Worm (Caenorhabditis elegans) whole organism, L2 larva: Measurements from ENCODE around the gene pzf-1.
"Not testable (repeated sequence)": the region's sequence is repeated elsewhere in the genome, so short reads cannot be mapped to it uniquely, and the experiment has no call there.

ENCODE experiments used
- C34F6.9 ChIP-seq: fragments of 150-350 bp; optimal IDR thresholded peaks from 2 replicates; lab custom pipeline; 2014; ENCODE audit warnings: missing biosample characterization, missing genetic modification characterization
- F13H6.1 ChIP-seq: sonication (generic microtip); optimal IDR thresholded peaks from 2 replicates; lab custom pipeline; 2016; ENCODE audit warnings: missing genetic modification characterization, missing compliant biosample characterization
- R02D3.7 ChIP-seq: fragments of 150-350 bp; optimal IDR thresholded peaks from 2 replicates; lab custom pipeline; 2014; ENCODE audit warnings: missing biosample characterization, missing genetic modification characterization
- ZK546.5 ChIP-seq: sonication (generic microtip); optimal IDR thresholded peaks from 2 replicates; lab custom pipeline; 2017; ENCODE audit warnings: missing biosample characterization, missing genetic modification characterization
- alr-1 ChIP-seq: fragments of 150-350 bp; optimal IDR thresholded peaks from 2 replicates; lab custom pipeline; 2014; ENCODE audit warnings: missing biosample characterization, missing genetic modification characterization
- ceh-16 ChIP-seq: fragments of 150-350 bp; optimal IDR thresholded peaks from 2 replicates; lab custom pipeline; 2014; ENCODE audit warnings: missing biosample characterization, missing genetic modification characterization
- egl-27 ChIP-seq: sonication (generic microtip); optimal IDR thresholded peaks from 3 replicates; lab custom pipeline; 2017; ENCODE audit warnings: missing biosample characterization, missing genetic modification reagents, missing genetic modification characterization
- elt-1 ChIP-seq: fragments of 150-350 bp; optimal IDR thresholded peaks from 2 replicates; lab custom pipeline; 2014; ENCODE audit warnings: missing biosample characterization, missing genetic modification characterization
- fos-1 ChIP-seq: fragments of 150-350 bp; optimal IDR thresholded peaks from 2 replicates; lab custom pipeline; 2014; ENCODE audit warnings: missing biosample characterization, missing genetic modification characterization
- gmeb-1 ChIP-seq: fragments of 150-350 bp; optimal IDR thresholded peaks from 2 replicates; lab custom pipeline; 2014; ENCODE audit warnings: missing biosample characterization, missing genetic modification characterization
- lin-11 ChIP-seq: fragments of 150-350 bp; sonication (generic microtip); optimal IDR thresholded peaks from 2 replicates; lab custom pipeline; 2014; ENCODE audit warnings: missing biosample characterization, missing genetic modification characterization, inconsistent platforms, mixed read lengths
- lin-13 ChIP-seq: fragments of 150-350 bp; optimal IDR thresholded peaks from 2 replicates; lab custom pipeline; 2014; ENCODE audit warnings: missing biosample characterization, missing genetic modification reagents, missing genetic modification characterization
- lin-39 ChIP-seq: fragments of 150-350 bp; optimal IDR thresholded peaks from 2 replicates; lab custom pipeline; 2014; ENCODE audit warnings: missing biosample characterization, missing genetic modification reagents, missing genetic modification characterization
- lsy-2 ChIP-seq, 2 experiments: fragments of 150-350 bp in 1 of 2; sonication (generic microtip) in 1 of 2; optimal IDR thresholded peaks; 2 replicates each; lab custom pipeline; 2014 to 2017; ENCODE audit warnings: missing biosample characterization in 2 of 2, missing genetic modification characterization in 2 of 2
- mab-5 ChIP-seq: fragments of 150-350 bp; optimal IDR thresholded peaks from 2 replicates; lab custom pipeline; 2014; ENCODE audit warnings: missing biosample characterization, missing genetic modification characterization
- mbf-1 ChIP-seq: sonication (generic microtip); optimal IDR thresholded peaks from 2 replicates; lab custom pipeline; 2017; ENCODE audit warnings: missing biosample characterization, missing genetic modification characterization
- mdl-1 ChIP-seq, 2 experiments: fragments of 150-350 bp in 1 of 2; sonication (generic microtip) in 1 of 2; optimal IDR thresholded peaks; 2 replicates each; lab custom pipeline; 2017; ENCODE audit warnings: missing biosample characterization in 2 of 2, missing genetic modification characterization in 2 of 2
- nhr-10 ChIP-seq: sonication (generic microtip); optimal IDR thresholded peaks from 2 replicates; lab custom pipeline; 2017; ENCODE audit warnings: missing biosample characterization, missing genetic modification characterization
- nhr-11 ChIP-seq: fragments of 150-350 bp; optimal IDR thresholded peaks from 2 replicates; lab custom pipeline; 2014; ENCODE audit warnings: missing biosample characterization, missing genetic modification characterization
- nhr-12 ChIP-seq: fragments of 150-350 bp; optimal IDR thresholded peaks from 2 replicates; lab custom pipeline; 2014; ENCODE audit warnings: missing biosample characterization, missing genetic modification characterization
- nhr-21 ChIP-seq: fragments of 150-350 bp; optimal IDR thresholded peaks from 2 replicates; lab custom pipeline; 2014; ENCODE audit warnings: missing biosample characterization, missing genetic modification characterization
- nhr-25 ChIP-seq: fragments of 150-350 bp; sonication (generic microtip); optimal IDR thresholded peaks from 3 replicates; lab custom pipeline; 2014; ENCODE audit warnings: missing biosample characterization, missing genetic modification characterization
- nhr-6 ChIP-seq: fragments of 150-350 bp; optimal IDR thresholded peaks from 2 replicates; lab custom pipeline; 2014; ENCODE audit warnings: missing biosample characterization, missing genetic modification characterization
- nhr-77 ChIP-seq: fragments of 150-350 bp; optimal IDR thresholded peaks from 2 replicates; lab custom pipeline; 2014; ENCODE audit warnings: missing biosample characterization, missing genetic modification characterization
- peb-1 ChIP-seq: fragments of 150-350 bp; optimal IDR thresholded peaks from 2 replicates; lab custom pipeline; 2014; ENCODE audit warnings: missing biosample characterization, missing genetic modification characterization
- sem-4 ChIP-seq: fragments of 150-350 bp; optimal IDR thresholded peaks from 2 replicates; lab custom pipeline; 2014; ENCODE audit warnings: missing biosample characterization, missing genetic modification reagents, missing genetic modification characterization
- skn-1 ChIP-seq: sonication (generic microtip); optimal IDR thresholded peaks from 2 replicates; lab custom pipeline; 2017; ENCODE audit warnings: missing biosample characterization, missing genetic modification characterization
- sma-9 ChIP-seq, 2 experiments: fragments of 150-350 bp in 1 of 2; sonication (generic microtip) in 1 of 2; optimal IDR thresholded peaks; 2 replicates each; lab custom pipeline; 2014 to 2016; ENCODE audit warnings: missing genetic modification characterization in 2 of 2, mild to moderate bottlenecking in 1 of 2, missing biosample characterization in 1 of 2, missing compliant biosample characterization in 1 of 2, missing genetic modification reagents in 1 of 2, moderate library complexity in 1 of 2
- unc-39 ChIP-seq: fragments of 150-350 bp; optimal IDR thresholded peaks from 2 replicates; lab custom pipeline; 2014; ENCODE audit warnings: missing biosample characterization, missing genetic modification characterization
- unc-55 ChIP-seq: fragments of 150-350 bp; sonication (generic microtip); optimal IDR thresholded peaks from 3 replicates; lab custom pipeline; 2014; ENCODE audit warnings: missing biosample characterization, missing genetic modification reagents, missing genetic modification characterization
- zag-1 ChIP-seq: fragments of 150-350 bp; optimal IDR thresholded peaks from 2 replicates; lab custom pipeline; 2014; ENCODE audit warnings: missing biosample characterization, missing genetic modification characterization
- ztf-1 ChIP-seq: fragments of 200-800 bp; sonication (Bioruptor generic); conservative IDR thresholded peaks from 2 replicates; pipeline ENCODE4 v1.3.6; 2022; ENCODE audit warnings: missing genetic modification characterization, missing compliant biosample characterization
- ztf-11 ChIP-seq: sonication (generic microtip); optimal IDR thresholded peaks from 2 replicates; lab custom pipeline; 2017; ENCODE audit warnings: missing biosample characterization, missing genetic modification characterization
- ztf-4 ChIP-seq: fragments of 150-350 bp; optimal IDR thresholded peaks from 2 replicates; lab custom pipeline; 2014; ENCODE audit warnings: missing biosample characterization, missing genetic modification characterization

The pzf-1 gene

DNA sequence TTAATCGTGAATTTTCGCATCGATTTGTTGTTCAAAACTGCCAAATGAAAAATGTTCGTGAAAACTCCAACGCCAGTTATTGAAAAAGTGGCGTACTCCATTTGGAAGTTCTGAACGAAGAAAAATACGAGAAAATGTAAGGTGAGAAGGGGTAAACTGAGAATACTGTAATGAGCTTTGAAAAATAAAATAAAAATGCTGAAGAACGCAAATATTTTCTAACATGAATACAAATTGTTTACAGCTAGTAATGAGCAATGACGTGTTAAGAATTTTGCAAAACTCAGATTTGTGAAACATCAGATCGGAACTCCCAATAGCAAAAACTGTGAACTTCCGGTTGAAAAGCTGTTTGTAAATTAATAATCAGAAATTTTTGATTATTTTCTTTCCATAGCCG is 4.2 kb upstream of the pzf-1 start, which contains the start of gene srw-26:
Gene srw-26 (minus strand): TSS at position 101 of the 400 bp plus-strand sequence.
- TF ChIP-seq elt-1 (tag; lab: Kevin White, UChicago), result no peak
- TF ChIP-seq ztf-11 (tag; lab: Kevin White, UChicago), result no peak
- no peak for TF ChIP-seq peb-1 (tag; lab: Kevin White, UChicago)
- TF ChIP-seq C34F6.9 (tag; lab: Kevin White, UChicago), result no peak
- TF ChIP-seq unc-39, result no peak
- no peak for TF ChIP-seq ztf-4 (tag; lab: Kevin White, UChicago)
- TF ChIP-seq nhr-21 (tag; lab: Kevin White, UChicago), result no peak
- TF ChIP-seq gmeb-1, result no peak
- TF ChIP-seq nhr-11 (tag; lab: Kevin White, UChicago), result no peak
- TF ChIP-seq unc-55 (GFP tag; lab: Kevin White, UChicago), result no peak
- no peak for TF ChIP-seq alr-1 (tag; lab: Kevin White, UChicago)
- TF ChIP-seq fos-1 (tag; lab: Kevin White, UChicago), result no peak
- TF ChIP-seq nhr-6 (tag; lab: Kevin White, UChicago), result no peak
- no peak for TF ChIP-seq F13H6.1 (tag; lab: Kevin White, UChicago)
- TF ChIP-seq ZK546.5 (tag; lab: Kevin White, UChicago), result no peak
- TF ChIP-seq R02D3.7, result no peak
- TF ChIP-seq mab-5 (tag; lab: Kevin White, UChicago), result no peak
- TF ChIP-seq, all 48 proteins: peak for 0

DNA sequence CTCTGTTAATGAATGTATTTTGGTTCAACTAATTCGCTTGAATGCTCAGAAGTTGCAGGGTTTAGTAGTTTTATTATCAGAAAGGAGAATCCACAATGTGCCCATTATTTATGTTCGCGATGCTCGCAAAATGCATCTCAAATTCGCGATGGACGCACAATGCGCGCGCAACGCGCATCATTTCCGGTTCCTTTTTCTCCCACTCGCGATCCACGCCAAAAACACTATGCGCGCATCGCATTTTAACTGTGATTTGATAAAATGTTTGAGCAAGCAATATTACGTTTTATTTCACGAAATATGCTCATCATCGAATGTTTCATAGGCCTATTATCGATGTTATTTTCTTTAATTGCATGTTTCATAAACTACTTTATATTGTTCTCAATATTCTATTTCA is 1.7 kb upstream of the pzf-1 start, which contains the start of gene srbc-77:
Gene srbc-77 (plus strand): TSS at position 301 of the 400 bp plus-strand sequence.
- TF ChIP-seq zag-1; ztf-4 (tag; lab: Kevin White, UChicago); nhr-10 (tag; lab: Kevin White, UChicago): not testable (repeated sequence)

DNA sequence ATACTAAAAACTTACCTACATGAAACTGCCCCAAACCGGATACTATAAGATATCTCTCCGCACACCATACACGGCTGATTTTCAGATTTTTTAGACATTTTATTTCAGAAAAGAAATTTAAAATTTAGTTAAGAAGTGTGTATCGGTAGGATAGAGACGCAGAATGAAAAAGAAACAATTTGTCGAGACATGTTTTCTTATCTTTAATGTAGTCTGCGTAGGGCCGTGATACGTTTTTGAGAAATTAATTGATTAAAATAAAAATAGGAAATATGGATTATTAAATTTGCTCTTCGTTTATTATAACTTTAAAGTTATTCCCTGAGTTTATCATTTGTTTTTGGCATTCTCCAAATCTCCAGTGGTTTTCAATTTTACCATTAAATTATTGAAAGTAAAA is 3.9 kb downstream of the pzf-1 start, which contains the start of gene nhr-108:
Gene nhr-108 (minus strand): TSS at position 166 of the 400 bp plus-strand sequence.
- TF ChIP-seq ceh-16 (tag; lab: Kevin White, UChicago), result no peak
- TF ChIP-seq F13H6.1 (tag; lab: Kevin White, UChicago), result no peak
- TF ChIP-seq ztf-1, result no peak
- TF ChIP-seq mbf-1, result no peak
- TF ChIP-seq egl-27, result no peak
- TF ChIP-seq nhr-77, result no peak
- TF ChIP-seq zag-1, result no peak
- no peak for TF ChIP-seq sem-4 (tag; lab: Kevin White, UChicago)
- TF ChIP-seq lin-39, result no peak
- no peak for TF ChIP-seq lin-13 (GFP tag; lab: Kevin White, UChicago)
- TF ChIP-seq ztf-4 (tag; lab: Kevin White, UChicago), result no peak
- no peak for TF ChIP-seq ZK546.5 (tag; lab: Kevin White, UChicago)
- TF ChIP-seq lsy-2 (tag; optimal IDR thresholded peaks at IDR 0.05; lab: Kevin White, UChicago), result no peak
- TF ChIP-seq sma-9 (GFP tag; optimal IDR thresholded peaks at IDR 0.05; lab: Kevin White, UChicago), result no peak
- TF ChIP-seq sma-9 (tag; optimal IDR thresholded peaks at IDR 0.05; lab: Kevin White, UChicago), result no peak
- TF ChIP-seq mdl-1 (tag; optimal IDR thresholded peaks at IDR 0.05; lab: Kevin White, UChicago), result no peak
- no peak for TF ChIP-seq mab-5 (tag; lab: Kevin White, UChicago)
- no peak for TF ChIP-seq skn-1
- TF ChIP-seq nhr-12 (tag; lab: Kevin White, UChicago), result no peak

DNA sequence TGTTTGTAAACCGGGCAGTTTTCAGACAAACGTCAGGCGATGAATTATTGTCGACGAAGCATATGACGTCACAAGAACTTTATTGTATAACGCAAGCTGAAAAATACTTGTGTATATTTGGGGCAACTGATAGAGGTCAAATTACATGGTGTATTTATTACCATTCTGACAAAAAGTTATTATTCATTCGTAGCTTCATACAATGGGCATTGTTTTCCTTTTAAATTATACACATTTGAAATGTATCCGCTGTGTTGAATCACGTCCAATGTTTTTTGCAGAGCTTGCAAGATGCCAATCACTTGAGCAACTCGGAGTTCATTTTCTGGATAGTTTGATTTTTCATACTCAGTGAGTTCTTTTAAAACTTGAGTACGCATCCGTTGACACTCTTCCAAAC is 5.2 kb downstream of the pzf-1 start, which contains the start of gene F35E8.13:
Gene F35E8.13 (plus strand): TSS at position 301 of the 400 bp plus-strand sequence.
- TF ChIP-seq mab-5 (tag; lab: Kevin White, UChicago), result no peak
- TF ChIP-seq gmeb-1, result no peak
- no peak for TF ChIP-seq lin-39
- TF ChIP-seq lin-11, result no peak

DNA sequence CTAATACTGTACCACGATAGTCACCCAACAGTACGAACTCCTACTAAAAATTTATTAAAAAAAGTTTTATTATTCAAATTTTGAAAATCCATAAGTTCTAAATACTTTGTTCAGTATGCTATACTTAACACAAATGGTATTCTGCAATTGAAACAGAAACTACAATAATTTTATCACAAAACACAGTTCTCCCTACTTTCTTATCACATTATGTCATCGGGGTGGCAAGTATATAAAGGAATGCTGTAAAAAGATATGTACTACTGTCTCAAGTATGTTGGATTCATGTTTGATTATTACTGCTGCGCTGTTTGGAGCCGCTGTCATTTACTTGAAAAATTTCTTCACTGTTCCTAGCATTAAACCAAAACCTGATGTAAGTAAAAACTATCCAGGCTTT is 7.1 kb downstream of the pzf-1 start, which contains the start of gene cdr-1:
Gene cdr-1 (plus strand): TSS at position 208 of the 400 bp plus-strand sequence.
- TF ChIP-seq unc-55 (GFP tag; lab: Kevin White, UChicago) (no peak), lin-13 (GFP tag; lab: Kevin White, UChicago) (no peak)

DNA sequence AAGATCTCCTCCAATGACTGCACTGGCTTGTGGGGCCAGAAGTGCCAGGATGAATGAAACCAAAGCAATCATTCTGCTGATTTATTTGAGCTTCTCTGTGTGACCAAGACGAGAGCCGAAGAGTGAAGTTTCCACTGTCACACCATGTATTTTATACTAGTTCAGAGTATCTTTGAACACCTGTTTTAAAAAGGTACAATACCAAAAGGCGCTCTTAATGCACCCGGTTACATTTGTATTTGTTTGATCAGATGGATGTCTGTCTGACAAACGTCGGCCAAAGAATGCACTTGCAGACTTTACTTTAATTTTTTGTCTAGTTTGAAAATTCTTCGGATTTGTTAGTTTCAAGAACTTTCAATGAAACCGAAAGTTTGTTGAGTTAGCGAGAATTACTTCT is 8.0 kb downstream of the pzf-1 start, which contains the start of gene F35E8.10:
Gene F35E8.10 (minus strand): TSS at position 101 of the 400 bp plus-strand sequence.
- TF ChIP-seq lsy-2 (tag; optimal IDR thresholded peaks at IDR 0.05; lab: Kevin White, UChicago) (no peak), nhr-25 (no peak), C34F6.9 (tag; lab: Kevin White, UChicago) (no peak), elt-1 (tag; lab: Kevin White, UChicago) (no peak), egl-27 (no peak), ztf-1 (no peak), ztf-4 (tag; lab: Kevin White, UChicago) (no peak), sem-4 (tag; lab: Kevin White, UChicago) (no peak)
- TF ChIP-seq, all 48 proteins: peak for 0
